Worm (Caenorhabditis elegans) whole organism, L1 larva: Measurements from ENCODE around the gene dml-1.

Experiments used
- C16A3.4 ChIP-seq: fragments of 150-350 bp; optimal IDR thresholded peaks from 2 replicates; lab custom pipeline; 2014; ENCODE audit warnings: missing biosample characterization, missing genetic modification characterization
- aly-2 ChIP-seq: fragments of 150-350 bp; optimal IDR thresholded peaks from 2 replicates; lab custom pipeline; 2014; ENCODE audit warnings: missing biosample characterization, missing genetic modification characterization
- ama-1 ChIP-seq: fragments of 150-350 bp; optimal IDR thresholded peaks from 2 replicates; lab custom pipeline; 2014
- ceh-63 ChIP-seq: fragments of 200-800 bp; sonication (Bioruptor generic); optimal IDR thresholded peaks from 2 replicates; lab custom pipeline; 2018; ENCODE audit warnings: mild to moderate bottlenecking, missing genetic modification characterization, missing compliant biosample characterization
- egl-27 ChIP-seq, 2 experiments: fragments of 150-350 bp in 1 of 2; sonication (generic microtip); optimal IDR thresholded peaks; 3 replicates each; lab custom pipeline; 2017 to 2018; ENCODE audit warnings: missing biosample characterization in 2 of 2, missing genetic modification characterization in 2 of 2, missing genetic modification reagents in 2 of 2
- lin-13 ChIP-seq: fragments of 150-350 bp; optimal IDR thresholded peaks from 2 replicates; lab custom pipeline; 2014; ENCODE audit warnings: missing biosample characterization, missing genetic modification reagents, missing genetic modification characterization
- lsy-2 ChIP-seq, 2 experiments: fragments of 150-350 bp; optimal IDR thresholded peaks; 2 replicates each; lab custom pipeline; 2014; ENCODE audit warnings: missing biosample characterization in 2 of 2, missing genetic modification characterization in 2 of 2
- mef-2 ChIP-seq: fragments of 150-350 bp; optimal IDR thresholded peaks from 2 replicates; lab custom pipeline; 2014; ENCODE audit warnings: missing biosample characterization, missing genetic modification characterization
- nhr-237 ChIP-seq: fragments of 150-350 bp; optimal IDR thresholded peaks from 2 replicates; lab custom pipeline; 2014; ENCODE audit warnings: missing biosample characterization, missing genetic modification characterization
- nhr-28 ChIP-seq: fragments of 150-350 bp; optimal IDR thresholded peaks from 2 replicates; lab custom pipeline; 2014; ENCODE audit warnings: missing biosample characterization, missing genetic modification characterization
- nhr-77 ChIP-seq: fragments of 150-350 bp; optimal IDR thresholded peaks from 2 replicates; lab custom pipeline; 2014; ENCODE audit warnings: missing biosample characterization, missing genetic modification characterization
- snpc-4 ChIP-seq: fragments of 150-350 bp; optimal IDR thresholded peaks from 2 replicates; lab custom pipeline; 2014; ENCODE audit warnings: missing biosample characterization, missing genetic modification characterization
- ztf-4 ChIP-seq: fragments of 150-350 bp; optimal IDR thresholded peaks from 2 replicates; lab custom pipeline; 2014; ENCODE audit warnings: missing biosample characterization, missing genetic modification characterization

ce11 chrIV:2851625-2852024 is 35.1 kb upstream of the dml-1 start:
- no peak for TF ChIP-seq snpc-4
- TF ChIP-seq ceh-63 = no peak
- TF ChIP-seq ama-1 (lab: Kevin White, UChicago) = no peak
- TF ChIP-seq mef-2 (tag; lab: Kevin White, UChicago) = no peak
- no peak for TF ChIP-seq aly-2 (tag; lab: Kevin White, UChicago)
- TF ChIP-seq nhr-237 = no peak
- no peak for TF ChIP-seq C16A3.4
- TF ChIP-seq nhr-28 (tag; lab: Kevin White, UChicago) = no peak
- no peak for TF ChIP-seq lin-13
- no peak for TF ChIP-seq nhr-77 (tag; lab: Kevin White, UChicago)
- no peak for TF ChIP-seq lsy-2 (tag; optimal IDR thresholded peaks at IDR 0.05; lab: Kevin White, UChicago)
- no peak for TF ChIP-seq egl-27 (tag; optimal IDR thresholded peaks at IDR 0.05; lab: Kevin White, UChicago)
- no peak for TF ChIP-seq ztf-4 (tag; lab: Kevin White, UChicago)
